Fruit fly (Drosophila melanogaster): ENCODE data around the gene Cox10.
A peak's percentile ranks its signal among the peaks of the same experiment; 100 is the strongest.

Cox10 gene

dm6 chr2L:10373605-10374269 lies 42.5 kb downstream of the Cox10 start, which contains the start of gene rho-5:
TSS of gene rho-5 (minus strand) at chr2L:10373900.
- TF ChIP-seq topi (GFP tag; optimal IDR thresholded peaks at IDR 0.05) (no peak), svp (GFP tag) (no peak), CG16779 (tag; optimal IDR thresholded peaks at IDR 0.05) (no peak), Hr4 (GFP tag; optimal IDR thresholded peaks at IDR 0.05) (peak; percentile 9)

- TF ChIP-seq Sox102F (GFP tag; optimal IDR thresholded peaks at IDR 0.05) = no peak
- no peak; the same call in 2 of the 3 replicates for TF ChIP-seq CG6163 (GFP tag; IDR thresholded peaks at IDR 0.05)
- TF ChIP-seq CG10631 (GFP tag; optimal IDR thresholded peaks at IDR 0.05) = peak; percentile 46
- no peak for TF ChIP-seq CG7368 (GFP tag; optimal IDR thresholded peaks at IDR 0.05)
- TF ChIP-seq esn (GFP tag; optimal IDR thresholded peaks at IDR 0.05) = peak; percentile 49
- TF ChIP-seq Eip78C (GFP tag) = peak; percentile 70
- no peak for TF ChIP-seq fd59A (GFP tag; optimal IDR thresholded peaks at IDR 0.05)
- TF ChIP-seq CG6276 (GFP tag; optimal IDR thresholded peaks at IDR 0.05) = no peak
- TF ChIP-seq fkh (GFP tag; optimal IDR thresholded peaks at IDR 0.05) = no peak
- TF ChIP-seq CG6808 (GFP tag; optimal IDR thresholded peaks at IDR 0.05) = peak; percentile 24
- TF ChIP-seq CG4318 (GFP tag; optimal IDR thresholded peaks at IDR 0.05) = no peak
- no peak for TF ChIP-seq Blimp-1 (GFP tag; optimal IDR thresholded peaks at IDR 0.05)
- TF ChIP-seq CG15336 (GFP tag; IDR thresholded peaks at IDR 0.05) = peak; percentile 79
- TF ChIP-seq Hr38 (GFP tag; optimal IDR thresholded peaks at IDR 0.05) = no peak
- peak; percentile 36 for TF ChIP-seq dsx (GFP tag; optimal IDR thresholded peaks at IDR 0.05; ENCODE audit: poor library complexity, severe bottlenecking)
- TF ChIP-seq CG32006 (GFP tag; optimal IDR thresholded peaks at IDR 0.05) = no peak
- no peak for TF ChIP-seq Eip75B (GFP tag; optimal IDR thresholded peaks at IDR 0.05)
- TF ChIP-seq Hr4 (GFP tag; optimal IDR thresholded peaks at IDR 0.05) = no peak
- no peak for TF ChIP-seq Sox15 (GFP tag; optimal IDR thresholded peaks at IDR 0.05)
- no peak for TF ChIP-seq Sox14 (GFP tag; optimal IDR thresholded peaks at IDR 0.05)
- TF ChIP-seq acj6 (GFP tag; optimal IDR thresholded peaks at IDR 0.05) = no peak
- TF ChIP-seq CG11762 (GFP tag; optimal IDR thresholded peaks at IDR 0.05; ENCODE audit: insufficient read depth) = no peak
- TF ChIP-seq CG3032 (tag; optimal IDR thresholded peaks at IDR 0.05) = peak; percentile 65
- TF ChIP-seq pdm3 (GFP tag; optimal IDR thresholded peaks at IDR 0.05) = no peak
- no peak for TF ChIP-seq fd85E (GFP tag; optimal IDR thresholded peaks at IDR 0.05)
- peak; percentile 51 for TF ChIP-seq CG34406 (GFP tag; optimal IDR thresholded peaks at IDR 0.05)
- TF ChIP-seq CG11294 (GFP tag; IDR thresholded peaks at IDR 0.05) = no peak
- no peak for TF ChIP-seq eg (GFP tag; IDR thresholded peaks at IDR 0.05)
- no peak for TF ChIP-seq CG31627 (GFP tag; optimal IDR thresholded peaks at IDR 0.05)
- TF ChIP-seq salr (GFP tag; optimal IDR thresholded peaks at IDR 0.05) = no peak
- no peak for TF ChIP-seq svp (GFP tag)
- TF ChIP-seq CG1621 (tag; optimal IDR thresholded peaks at IDR 0.05) = no peak
- TF ChIP-seq CG8632 (GFP tag; optimal IDR thresholded peaks at IDR 0.05) = no peak
- no peak for TF ChIP-seq Eip93F (GFP tag; optimal IDR thresholded peaks at IDR 0.05)
- TF ChIP-seq vri (GFP tag; optimal IDR thresholded peaks at IDR 0.05) = no peak
- TF ChIP-seq topi (GFP tag; optimal IDR thresholded peaks at IDR 0.05) = no peak
- TF ChIP-seq CG11902 (GFP tag; optimal IDR thresholded peaks at IDR 0.05) = no peak
- TF ChIP-seq Ets21C (GFP tag; optimal IDR thresholded peaks at IDR 0.05) = no peak
- peak; percentile 60 for TF ChIP-seq Ets96B (tag; optimal IDR thresholded peaks at IDR 0.05)
- TF ChIP-seq cyc (GFP tag; optimal IDR thresholded peaks at IDR 0.05) = no peak
- TF ChIP-seq CG8119 (GFP tag; IDR thresholded peaks at IDR 0.05) = peak; percentile 67; the same call in 2 of the 3 replicates
- TF ChIP-seq CG6854 (GFP tag; optimal IDR thresholded peaks at IDR 0.05) = peak; percentile 43
- TF ChIP-seq Smox (GFP tag; optimal IDR thresholded peaks at IDR 0.05) = no peak
- no peak for TF ChIP-seq Met (GFP tag; optimal IDR thresholded peaks at IDR 0.05)
- TF ChIP-seq CG16779 (tag; optimal IDR thresholded peaks at IDR 0.05) = no peak
- TF ChIP-seq CG6792 (GFP tag; optimal IDR thresholded peaks at IDR 0.05) = peak; percentile 37
- peak; percentile 8 for TF ChIP-seq achi (GFP tag; optimal IDR thresholded peaks at IDR 0.05)
Observed at dm6 chr2L:10375464-10376236, 44.4 kb downstream of the Cox10 start, which contains the start of the genes CG33303 and dpr19. TSS of gene CG33303 (minus strand) at chr2L:10375757. TSS of gene dpr19 (plus strand) at chr2L:10376168.

Data from whole organism, prepupa.